Worm (Caenorhabditis elegans) whole organism, L4/young adult: ENCODE results near the gene cec-2.

ENCODE experiments used
- W03F9.2 ChIP-seq: fragments of 150-350 bp; optimal IDR thresholded peaks from 2 replicates; lab custom pipeline; 2014; ENCODE audit warnings: missing biosample characterization, missing genetic modification characterization
- dao-5 ChIP-seq: sonication (generic microtip); optimal IDR thresholded peaks from 2 replicates; lab custom pipeline; 2016; ENCODE audit warnings: missing genotype, missing genetic modification characterization, moderate library complexity, missing compliant biosample characterization
- him-1 ChIP-seq: sonication (generic microtip); optimal IDR thresholded peaks from 2 replicates; lab custom pipeline; 2016; ENCODE audit warnings: missing genotype, missing genetic modification reagents, missing genetic modification characterization, missing compliant biosample characterization

cec-2 gene

DNA sequence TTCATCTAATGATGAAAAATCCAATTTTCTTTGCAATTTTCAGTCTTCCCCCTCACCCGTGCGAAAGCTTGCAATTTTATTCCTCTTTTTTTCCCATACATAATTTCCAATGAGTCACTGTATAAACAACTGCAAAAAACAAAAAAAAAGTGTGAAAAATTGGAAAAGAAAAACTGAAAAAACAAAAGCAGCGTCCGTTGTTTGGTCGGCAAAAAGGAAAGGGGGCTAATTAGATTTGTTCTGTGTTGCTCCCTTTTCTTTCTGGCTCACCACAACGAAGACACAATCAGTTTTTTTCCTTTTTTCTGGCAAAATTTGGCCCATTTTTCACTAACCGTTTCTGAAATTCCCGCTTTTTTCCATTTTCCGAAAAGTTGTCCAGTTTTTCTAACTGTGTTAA is 41.8 kb downstream of the cec-2 start:
- TF ChIP-seq him-1 (tag; lab: Kevin White, UChicago) (no peak), dao-5 (tag; lab: Kevin White, UChicago) (no peak), W03F9.2 (tag; lab: Kevin White, UChicago) (no peak)

DNA sequence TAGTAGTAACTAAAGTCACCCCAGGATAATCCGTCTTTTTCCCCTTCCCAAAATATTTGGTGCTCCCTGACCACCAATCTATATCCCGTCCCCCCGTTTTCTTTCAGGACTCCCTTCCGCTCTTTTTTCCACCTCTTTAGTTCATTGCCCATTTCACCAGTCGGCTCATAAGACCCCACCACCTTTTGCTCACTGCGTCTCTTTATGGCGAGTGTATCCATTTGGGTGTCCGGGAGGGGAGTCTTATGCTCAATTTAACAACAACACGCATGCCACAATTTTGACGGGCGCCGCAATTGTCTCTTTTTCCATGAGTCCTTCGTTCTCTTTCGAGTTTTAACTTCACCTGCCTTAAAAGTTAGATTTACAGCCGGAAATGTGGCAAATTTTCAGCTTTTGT is 42.7 kb downstream of the cec-2 start:
- TF ChIP-seq him-1 (tag; lab: Kevin White, UChicago), result no peak
- TF ChIP-seq dao-5 (tag; lab: Kevin White, UChicago), result no peak
- TF ChIP-seq W03F9.2 (tag; lab: Kevin White, UChicago), result no peak

DNA sequence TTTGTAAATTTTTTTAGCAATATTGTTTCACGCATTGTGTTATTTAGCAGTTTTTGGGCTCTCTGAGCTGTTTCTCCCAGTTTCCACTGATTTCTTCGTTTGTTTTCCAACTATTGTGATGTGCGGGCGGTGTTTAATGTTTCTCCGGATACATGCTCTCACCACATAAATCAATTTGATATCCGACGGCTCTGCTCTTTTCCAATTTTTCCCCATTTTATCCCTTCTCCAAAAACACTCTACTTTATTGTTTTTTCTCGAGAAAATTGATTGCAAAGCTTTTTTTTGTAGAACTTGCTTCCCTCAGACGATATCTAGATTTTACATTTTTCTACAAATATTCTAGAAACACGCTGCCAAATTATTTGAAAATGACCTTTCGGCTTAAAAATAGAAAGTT is 45.0 kb downstream of the cec-2 start:
- no peak for TF ChIP-seq W03F9.2 (tag; lab: Kevin White, UChicago)

DNA sequence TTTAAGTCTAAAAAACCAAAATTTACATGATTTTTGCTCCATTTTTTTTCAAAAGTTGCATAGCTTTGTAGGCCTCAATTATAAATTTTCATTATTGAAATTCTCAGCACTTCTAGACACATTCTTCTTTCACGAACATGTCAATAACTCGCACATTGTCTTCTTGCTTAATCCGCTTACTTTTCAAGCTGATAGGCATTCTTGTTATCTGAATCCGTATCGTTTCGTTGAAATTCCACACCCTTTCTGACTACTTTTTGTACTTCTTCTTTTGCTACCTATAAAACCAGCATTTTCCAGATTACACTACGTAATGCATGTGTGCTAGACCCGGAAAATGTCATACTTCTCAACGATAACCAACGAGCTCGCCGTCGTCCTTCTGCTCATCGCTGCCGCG is 45.8 kb downstream of the cec-2 start, which contains the start of gene W09G12.9:
W09G12.9 (plus strand) TSS at position 301 of the 400 bp plus-strand sequence.
- TF ChIP-seq W03F9.2 (tag; lab: Kevin White, UChicago) (no peak), him-1 (tag; lab: Kevin White, UChicago) (no peak), dao-5 (tag; lab: Kevin White, UChicago) (no peak)

DNA sequence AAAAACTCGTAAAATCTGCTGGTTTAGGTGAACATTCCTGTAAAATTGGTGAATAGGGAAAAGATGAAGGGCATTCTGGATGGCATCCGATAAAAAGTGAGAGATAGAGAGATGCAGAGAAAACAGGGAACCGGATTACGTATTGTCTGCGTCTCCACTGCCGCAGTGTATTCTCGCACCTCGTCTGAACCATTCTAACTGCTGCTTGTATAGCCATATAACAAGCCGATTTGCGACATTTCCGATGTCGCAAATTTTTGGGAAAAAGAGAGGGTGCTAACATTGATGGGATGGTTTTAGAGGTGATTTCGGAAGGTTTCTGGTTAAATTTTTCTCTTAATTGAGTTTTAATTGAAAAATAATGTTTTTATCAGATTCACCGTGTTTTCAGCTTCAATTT is 50.7 kb downstream of the cec-2 start, which contains the start of gene W09G12.10:
W09G12.10 (minus strand) TSS at position 121 of the 400 bp plus-strand sequence.
- TF ChIP-seq dao-5 (tag; lab: Kevin White, UChicago), result no peak
- TF ChIP-seq W03F9.2 (tag; lab: Kevin White, UChicago), result no peak
- no peak for TF ChIP-seq him-1 (tag; lab: Kevin White, UChicago)

DNA sequence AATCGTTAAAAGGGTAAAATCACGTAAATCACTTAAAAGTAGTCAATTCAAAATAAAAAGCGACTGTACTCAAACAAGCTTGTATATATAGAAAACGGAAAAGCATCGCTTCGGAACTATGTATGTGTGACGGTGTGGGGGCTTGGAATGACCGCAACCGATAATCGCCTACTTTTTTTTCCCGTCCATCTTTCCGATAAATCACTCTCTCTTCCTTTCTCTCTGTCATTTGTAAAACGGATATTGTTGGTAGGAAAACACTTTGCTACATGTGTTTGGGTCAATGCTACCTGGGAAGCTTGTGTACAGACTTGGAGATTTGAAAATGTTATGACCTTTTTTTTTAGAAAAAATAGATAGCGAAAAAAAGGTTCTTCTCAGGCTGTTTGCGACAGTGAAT is 54.3 kb downstream of the cec-2 start:
- no peak for TF ChIP-seq dao-5 (tag; lab: Kevin White, UChicago)

DNA sequence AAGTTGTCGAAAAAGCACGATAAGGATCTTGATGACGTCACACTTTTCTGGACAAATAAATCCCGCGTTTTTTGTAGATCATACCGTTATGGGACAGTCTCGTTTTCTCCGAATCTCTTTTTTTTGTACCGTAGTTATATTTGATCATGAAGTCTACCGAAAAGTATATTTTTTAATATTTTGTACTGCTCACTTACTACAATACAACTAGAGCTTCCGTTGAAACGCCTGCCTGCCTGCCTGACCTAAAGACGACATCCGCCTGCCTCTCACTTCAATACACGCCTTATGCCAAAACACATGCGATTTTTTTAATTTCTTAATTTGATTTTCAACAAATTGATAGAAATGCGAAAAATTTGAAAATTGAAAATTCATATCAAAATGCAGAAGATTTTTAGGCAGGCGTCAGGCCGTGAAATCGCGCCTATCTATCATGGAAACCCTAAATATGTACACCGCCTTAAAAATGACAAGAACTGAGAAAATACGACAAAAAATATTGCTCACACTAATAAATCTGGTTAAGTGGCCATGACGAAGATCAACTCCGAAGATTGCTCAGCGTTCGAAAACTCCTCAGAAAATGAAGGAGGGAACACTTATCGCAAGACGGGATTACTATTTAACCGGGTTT is 55.2 kb downstream of the cec-2 start, which contains the start of gene W09G12.8:
W09G12.8 (plus strand) TSS at position 587 of the 637 bp plus-strand sequence.
- TF ChIP-seq W03F9.2 (tag; lab: Kevin White, UChicago) (no peak), dao-5 (tag; lab: Kevin White, UChicago) (no peak), him-1 (tag; lab: Kevin White, UChicago) (no peak)
